Fruit fly (Drosophila melanogaster): ENCODE results near the gene rod.
A peak's percentile ranks its signal among the peaks of the same experiment; 100 is the strongest.

The rod gene

dm6 chr3R:31616001-31616400 lies 35.2 kb downstream of the rod start, which contains the start of the genes Mnat9 and CG1792 (continued):
- TF ChIP-seq Vsx2 (GFP tag; optimal IDR thresholded peaks at IDR 0.05; ENCODE audit: partially characterized antibody): no peak
- TF ChIP-seq fru (GFP tag; optimal IDR thresholded peaks at IDR 0.05): peak; percentile 99

DNA sequence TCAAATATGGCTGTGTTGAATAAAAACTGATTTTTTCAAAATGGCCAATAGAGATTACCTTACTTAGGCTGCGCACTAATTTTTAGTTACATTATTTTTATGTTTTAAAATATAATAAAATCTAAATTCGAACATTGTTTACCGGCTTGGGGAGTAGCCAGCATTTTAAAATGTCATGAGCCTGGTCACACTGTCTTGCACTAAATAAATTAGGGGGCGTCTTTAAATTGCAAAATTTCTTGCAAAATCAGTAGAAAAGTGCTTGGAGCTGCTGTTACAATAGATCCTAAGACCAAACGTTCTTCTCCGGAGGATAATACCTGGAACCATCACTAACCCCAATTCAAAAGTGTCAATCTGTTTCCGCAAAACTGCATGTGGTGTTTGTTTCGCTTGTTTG lies 37.0 kb downstream of the rod start, which contains the start of gene pasha:
pasha (plus strand) TSS at position 177 of the 400 bp plus-strand sequence.
- no peak for TF ChIP-seq Rel (GFP tag; optimal IDR thresholded peaks at IDR 0.05)
- TF ChIP-seq Rel (tag; optimal IDR thresholded peaks at IDR 0.05): peak; percentile 38
- no peak for TF ChIP-seq sv (GFP tag; optimal IDR thresholded peaks at IDR 0.05)
- TF ChIP-seq sage (GFP tag; optimal IDR thresholded peaks at IDR 0.05): peak; percentile 4
- TF ChIP-seq foxo (GFP tag; optimal IDR thresholded peaks at IDR 0.05): no peak

DNA sequence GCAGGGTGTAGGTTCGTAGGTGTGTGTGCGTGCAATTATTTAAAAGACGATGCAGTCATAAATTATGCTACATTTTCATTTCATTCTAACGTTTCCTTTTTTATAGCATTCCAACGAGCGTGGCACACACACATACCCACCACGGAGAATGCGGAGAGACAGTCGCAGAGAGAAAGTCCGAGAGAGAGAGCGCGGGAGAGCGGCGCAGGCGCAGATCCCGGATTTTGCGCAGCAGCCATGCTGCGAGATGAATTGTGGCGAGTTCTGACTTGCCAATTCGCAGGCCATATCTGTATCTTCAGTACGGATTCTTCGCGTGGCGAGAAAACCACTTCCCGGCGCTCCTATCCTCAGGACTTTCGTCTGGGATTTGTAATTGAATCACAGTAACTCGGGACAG lies 41.1 kb downstream of the rod start, which contains the start of gene kek6:
kek6 (plus strand) TSS at position 323 of the 400 bp plus-strand sequence.
- TF ChIP-seq Rel (GFP tag; optimal IDR thresholded peaks at IDR 0.05) (no peak), Rel (tag; optimal IDR thresholded peaks at IDR 0.05) (no peak), OdsH (GFP tag; optimal IDR thresholded peaks at IDR 0.05) (no peak), Dif (GFP tag; optimal IDR thresholded peaks at IDR 0.05; ENCODE audit: partially characterized antibody) (peak; percentile 23), HLH106 (tag; optimal IDR thresholded peaks at IDR 0.05) (no peak), woc (GFP tag; optimal IDR thresholded peaks at IDR 0.05) (no peak), sv (GFP tag; optimal IDR thresholded peaks at IDR 0.05) (no peak), pan (optimal IDR thresholded peaks at IDR 0.05) (no peak)

- no peak for TF ChIP-seq br (GFP tag; optimal IDR thresholded peaks at IDR 0.05)
- no peak for TF ChIP-seq N (GFP tag; optimal IDR thresholded peaks at IDR 0.05)
- TF ChIP-seq rgr (GFP tag; optimal IDR thresholded peaks at IDR 0.05): no peak
- TF ChIP-seq Myc (optimal IDR thresholded peaks at IDR 0.05): no peak
- TF ChIP-seq woc (GFP tag; optimal IDR thresholded peaks at IDR 0.05): no peak
- no peak for TF ChIP-seq dl (GFP tag; optimal IDR thresholded peaks at IDR 0.05; ENCODE audit: insufficient read depth in 1 of 2, partially characterized antibody in 2 of 2)
- TF ChIP-seq GATAd (GFP tag; optimal IDR thresholded peaks at IDR 0.05): no peak
- no peak for TF ChIP-seq ey (GFP tag; optimal IDR thresholded peaks at IDR 0.05)
- TF ChIP-seq Hnf4 (GFP tag; optimal IDR thresholded peaks at IDR 0.05): no peak
- TF ChIP-seq CrebA (GFP tag; optimal IDR thresholded peaks at IDR 0.05; ENCODE audit: borderline replicate concordance): no peak
- TF ChIP-seq psq (GFP tag; optimal IDR thresholded peaks at IDR 0.05): no peak
Observed at dm6 chr3R:31622648-31623047, 41.9 kb downstream of the rod start.

dm6 chr3R:31626237-31626636 lies 45.5 kb downstream of the rod start:
- TF ChIP-seq pan (optimal IDR thresholded peaks at IDR 0.05) (no peak), Hr78 (GFP tag; optimal IDR thresholded peaks at IDR 0.05) (no peak), dl (GFP tag; optimal IDR thresholded peaks at IDR 0.05; ENCODE audit: insufficient read depth in 1 of 2, partially characterized antibody in 2 of 2) (no peak), OdsH (GFP tag; optimal IDR thresholded peaks at IDR 0.05) (no peak), brk (GFP tag; optimal IDR thresholded peaks at IDR 0.05) (no peak)

DNA sequence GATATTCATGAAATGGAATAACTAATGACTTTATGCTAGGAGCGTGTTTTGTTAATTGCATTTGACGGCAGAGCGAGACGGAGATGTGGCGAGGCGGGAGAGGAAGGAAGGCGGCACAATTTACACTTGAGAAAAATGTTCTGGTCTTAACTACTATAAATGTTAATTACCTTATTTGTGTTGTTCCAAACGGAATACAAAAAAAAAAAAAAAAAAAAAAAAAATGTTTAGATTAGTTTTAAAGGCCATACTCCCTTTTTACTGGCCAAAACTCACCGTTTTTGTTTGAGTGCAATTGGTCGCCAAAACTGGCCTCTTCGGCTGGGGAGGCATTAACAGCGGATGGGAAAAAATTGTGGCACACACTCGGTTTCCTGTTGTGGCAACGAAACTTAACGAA lies 46.4 kb downstream of the rod start:
- peak in 1 of 2 experiments; percentile 25 for TF ChIP-seq foxo (GFP tag; optimal IDR thresholded peaks at IDR 0.05)
- TF ChIP-seq Hnf4 (GFP tag; optimal IDR thresholded peaks at IDR 0.05): no peak
- no peak for TF ChIP-seq Mio (GFP tag; optimal IDR thresholded peaks at IDR 0.05)
- TF ChIP-seq brk (GFP tag; optimal IDR thresholded peaks at IDR 0.05): no peak

DNA sequence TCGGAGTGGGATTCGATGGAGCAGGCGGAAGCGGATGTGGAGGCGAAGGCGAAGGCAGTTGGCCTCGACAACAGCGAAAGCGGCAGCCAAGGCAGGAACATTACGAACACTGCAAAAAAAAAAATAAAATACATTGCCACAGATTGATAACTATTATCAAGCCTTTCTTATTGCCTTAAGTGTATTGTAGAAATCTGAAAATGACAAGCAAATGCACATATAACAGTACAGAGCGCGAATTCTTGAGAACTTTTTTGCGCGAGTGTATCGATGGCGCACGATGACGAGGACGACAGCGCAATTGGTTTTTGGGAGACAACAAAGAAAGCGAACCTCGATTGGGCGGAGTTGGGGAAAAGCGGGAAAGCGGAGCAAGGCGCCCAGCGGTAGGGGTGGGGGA lies 49.6 kb downstream of the rod start:
- TF ChIP-seq Hr83 (GFP tag; optimal IDR thresholded peaks at IDR 0.05; ENCODE audit: poor library complexity, severe bottlenecking) (no peak), Myc (optimal IDR thresholded peaks at IDR 0.05) (no peak), GATAd (GFP tag; optimal IDR thresholded peaks at IDR 0.05) (no peak), CG9705 (GFP tag; optimal IDR thresholded peaks at IDR 0.05) (no peak), tai (GFP tag; optimal IDR thresholded peaks at IDR 0.05) (no peak), fru (GFP tag; optimal IDR thresholded peaks at IDR 0.05) (no peak), woc (GFP tag; optimal IDR thresholded peaks at IDR 0.05) (no peak), Mio (GFP tag; optimal IDR thresholded peaks at IDR 0.05) (no peak), CrebA (GFP tag; optimal IDR thresholded peaks at IDR 0.05; ENCODE audit: borderline replicate concordance) (no peak), Dfd (GFP tag; optimal IDR thresholded peaks at IDR 0.05) (no peak)
